Worm (Caenorhabditis elegans) whole organism, L4/young adult: Measurements from ENCODE around the gene H38K22.6.

Source experiments
- W03F9.2 ChIP-seq: fragments of 150-350 bp; optimal IDR thresholded peaks from 2 replicates; lab custom pipeline; 2014; ENCODE audit warnings: missing biosample characterization, missing genetic modification characterization
- dao-5 ChIP-seq: sonication (generic microtip); optimal IDR thresholded peaks from 2 replicates; lab custom pipeline; 2016; ENCODE audit warnings: missing genotype, missing genetic modification characterization, moderate library complexity, missing compliant biosample characterization
- him-1 ChIP-seq: sonication (generic microtip); optimal IDR thresholded peaks from 2 replicates; lab custom pipeline; 2016; ENCODE audit warnings: missing genotype, missing genetic modification reagents, missing genetic modification characterization, missing compliant biosample characterization

Gene H38K22.6

ce11 chrIII:4291216-4291691, 29.0 kb upstream of the H38K22.6 start, which contains the start of gene mcm-5:
TSS of gene mcm-5 (minus strand) at chrIII:4291266.
- TF ChIP-seq him-1 (tag; lab: Kevin White, UChicago) (no peak), W03F9.2 (tag; lab: Kevin White, UChicago) (peak; percentile 69)

ce11 chrIII:4293108-4293507, 27.1 kb upstream of the H38K22.6 start, which contains the start of gene R10E4.6:
TSS of gene R10E4.6 (plus strand) at chrIII:4293408.
- TF ChIP-seq him-1 (tag; lab: Kevin White, UChicago) (no peak), W03F9.2 (tag; lab: Kevin White, UChicago) (no peak), dao-5 (tag; lab: Kevin White, UChicago) (no peak)

- TF ChIP-seq him-1 (tag; lab: Kevin White, UChicago) (no peak), W03F9.2 (tag; lab: Kevin White, UChicago) (no peak), dao-5 (tag; lab: Kevin White, UChicago) (no peak)
These were observed 25.9 kb upstream of the H38K22.6 start, which contains the start of the genes nth-1 and R10E4.7 for ce11 chrIII:4294153-4294862. TSS of gene nth-1 (minus strand) at chrIII:4294253. TSS of gene R10E4.7 (plus strand) at chrIII:4294812.

- TF ChIP-seq him-1 (tag; lab: Kevin White, UChicago) (no peak), dao-5 (tag; lab: Kevin White, UChicago) (no peak), W03F9.2 (tag; lab: Kevin White, UChicago) (no peak)
These were observed 19.2 kb upstream of the H38K22.6 start, which contains the start of gene R10E4.11 for ce11 chrIII:4300989-4301498. TSS of gene R10E4.11 (minus strand) at chrIII:4301039.

- TF ChIP-seq W03F9.2 (tag; lab: Kevin White, UChicago) (no peak), dao-5 (tag; lab: Kevin White, UChicago) (no peak)
These were observed 17.9 kb upstream of the H38K22.6 start, which contains the start of gene R10E4.9 for ce11 chrIII:4302293-4302692. TSS of gene R10E4.9 (minus strand) at chrIII:4302393.

ce11 chrIII:4302780-4303179, 17.4 kb upstream of the H38K22.6 start:
- no peak for TF ChIP-seq dao-5 (tag; lab: Kevin White, UChicago)
- TF ChIP-seq W03F9.2 (tag; lab: Kevin White, UChicago) = no peak
- TF ChIP-seq him-1 (tag; lab: Kevin White, UChicago) = no peak

- TF ChIP-seq W03F9.2 (tag; lab: Kevin White, UChicago) = no peak
- TF ChIP-seq dao-5 (tag; lab: Kevin White, UChicago) = no peak
These were observed 10.9 kb upstream of the H38K22.6 start for ce11 chrIII:4309303-4309702.

ce11 chrIII:4313061-4313962, 6.9 kb upstream of the H38K22.6 start, which contains the start of the genes evl-14 and dcn-1:
TSS of gene evl-14 (minus strand) at chrIII:4313128.
TSS of gene dcn-1 (plus strand) at chrIII:4313912.
- TF ChIP-seq him-1 (tag; lab: Kevin White, UChicago) = no peak
- TF ChIP-seq W03F9.2 (tag; lab: Kevin White, UChicago) = peak; percentile 50

ce11 chrIII:4314502-4314901, 5.7 kb upstream of the H38K22.6 start:
- no peak for TF ChIP-seq dao-5 (tag; lab: Kevin White, UChicago)
- TF ChIP-seq W03F9.2 (tag; lab: Kevin White, UChicago) = no peak
- TF ChIP-seq him-1 (tag; lab: Kevin White, UChicago) = no peak

- TF ChIP-seq dao-5 (tag; lab: Kevin White, UChicago) (no peak), him-1 (tag; lab: Kevin White, UChicago) (no peak), W03F9.2 (tag; lab: Kevin White, UChicago) (no peak)
These were observed 3.0 kb upstream of the H38K22.6 start, which contains the start of gene tag-131 for ce11 chrIII:4317065-4317752. TSS of gene tag-131 (plus strand) at chrIII:4317702.

- TF ChIP-seq dao-5 (tag; lab: Kevin White, UChicago) (no peak), W03F9.2 (tag; lab: Kevin White, UChicago) (no peak), him-1 (tag; lab: Kevin White, UChicago) (no peak)
These were observed 1.2 kb downstream of the H38K22.6 start, which contains the start of gene H38K22.7 for ce11 chrIII:4321399-4321798. TSS of gene H38K22.7 (plus strand) at chrIII:4321699.

ce11 chrIII:4323120-4323519, 2.9 kb downstream of the H38K22.6 start:
- TF ChIP-seq W03F9.2 (tag; lab: Kevin White, UChicago) (no peak), him-1 (tag; lab: Kevin White, UChicago) (no peak), dao-5 (tag; lab: Kevin White, UChicago) (no peak)
